Fruit fly (Drosophila melanogaster): Measurements from ENCODE around the gene Raf.
A peak's percentile ranks its signal among the peaks of the same experiment; 100 is the strongest.

The Raf gene

DNA sequence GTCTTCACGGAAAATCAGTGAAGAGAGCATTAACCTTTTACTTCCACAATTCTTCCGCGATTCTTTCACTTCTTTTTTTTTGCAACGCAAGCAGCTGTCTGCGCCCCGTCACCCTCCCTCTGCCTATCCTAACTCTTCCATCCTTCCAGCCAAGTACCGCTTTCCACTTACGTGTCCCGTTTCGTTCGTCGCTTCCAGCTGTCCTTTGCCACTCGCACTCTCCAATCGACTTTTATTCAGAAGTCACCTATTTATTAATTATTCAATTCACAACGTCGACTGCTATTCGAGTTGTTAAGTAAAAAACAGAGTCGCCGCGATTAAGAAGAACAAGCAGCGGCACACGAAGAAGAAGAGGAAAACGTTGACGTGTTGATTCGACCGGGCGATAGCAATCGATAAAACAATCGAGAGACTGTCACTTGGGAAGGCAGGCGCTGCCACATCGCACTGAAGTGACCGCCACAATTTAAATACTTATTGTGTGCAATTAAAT lies 20.5 kb upstream of the Raf start, which contains the start of gene Grp170 (continued):
- TF ChIP-seq eyg (GFP tag; optimal IDR thresholded peaks at IDR 0.05) (no peak), grau (tag; optimal IDR thresholded peaks at IDR 0.05) (peak; percentile 8), Atf-2 (GFP tag; optimal IDR thresholded peaks at IDR 0.05) (no peak), CG13624 (GFP tag; optimal IDR thresholded peaks at IDR 0.05) (peak; percentile 6), zen2 (GFP tag; IDR thresholded peaks at IDR 0.05; ENCODE audit: partially characterized antibody) (peak; percentile 76), gfzf (GFP tag; optimal IDR thresholded peaks at IDR 0.05) (peak; percentile 25), CG11560 (tag; IDR thresholded peaks at IDR 0.05) (no peak), ato (GFP tag; IDR thresholded peaks at IDR 0.05; ENCODE audit: partially characterized antibody) (peak; percentile 74; the same call in 1 of the 2 replicates), yki (optimal IDR thresholded peaks at IDR 0.05) (no peak), CG6683 (GFP tag; optimal IDR thresholded peaks at IDR 0.05) (peak; percentile 1), CG17802 (tag; optimal IDR thresholded peaks at IDR 0.05) (no peak), caup (GFP tag; optimal IDR thresholded peaks at IDR 0.05; ENCODE audit: severe bottlenecking) (peak; percentile 39), CG12659 (GFP tag; optimal IDR thresholded peaks at IDR 0.05) (peak; percentile 44), sens (GFP tag) (peak; percentile 81), CG9932 (GFP tag; IDR thresholded peaks at IDR 0.05) (peak; percentile 18; the same call in 1 of the 2 replicates), YL-1 (GFP tag; optimal IDR thresholded peaks at IDR 0.05) (peak; percentile 80), Xbp1 (GFP tag; optimal IDR thresholded peaks at IDR 0.05) (peak; percentile 96), CG3163 (GFP tag; optimal IDR thresholded peaks at IDR 0.05) (no peak), da (GFP tag; optimal IDR thresholded peaks at IDR 0.05) (no peak), MBD-R2 (GFP tag; IDR thresholded peaks at IDR 0.05) (peak; percentile 56; the same call in 1 of the 2 replicates), CG9797 (GFP tag; optimal IDR thresholded peaks at IDR 0.05) (peak; percentile 54), CG17361 (GFP tag; IDR thresholded peaks at IDR 0.05) (0 out of 3 replicates have a peak, but pooled peaks have one; percentile 14), Mes4 (GFP tag; optimal IDR thresholded peaks at IDR 0.05) (no peak), CG2202 (tag; optimal IDR thresholded peaks at IDR 0.05) (no peak), Dip3 (GFP tag; optimal IDR thresholded peaks at IDR 0.05) (peak; percentile 6), twi (tag; optimal IDR thresholded peaks at IDR 0.05) (no peak)

DNA sequence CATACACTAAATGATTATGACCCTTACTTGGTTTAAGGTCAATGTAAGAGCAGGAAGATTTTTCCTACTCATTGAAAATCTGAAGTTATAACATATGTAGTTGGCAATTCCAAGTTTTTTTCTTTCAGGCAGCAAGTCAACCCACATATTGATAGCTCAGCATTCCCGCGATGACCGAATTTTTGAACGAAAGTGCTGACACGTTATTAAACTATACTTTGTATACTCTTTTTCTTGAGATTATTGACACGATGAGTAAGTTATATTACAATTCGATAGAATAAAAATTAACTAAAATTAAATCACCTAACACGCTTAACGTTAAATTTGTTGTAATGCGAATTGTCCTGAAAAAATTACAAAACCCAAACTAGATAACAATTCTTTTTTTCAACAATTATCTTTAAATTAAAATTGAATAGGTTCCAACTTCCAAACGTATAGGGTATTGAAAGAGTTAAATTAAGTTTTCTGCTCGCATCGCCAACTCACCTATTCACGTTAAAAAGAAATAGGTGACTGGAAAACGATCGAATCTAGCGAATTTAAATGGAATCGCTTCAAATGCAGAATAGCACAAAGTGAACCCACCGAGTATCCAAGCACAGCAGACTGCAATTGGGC lies 19.9 kb upstream of the Raf start, which contains the start of gene Vml:
Gene Vml, plus strand, starts transcription at position 574 of the 624 bp plus-strand sequence.
- peak; percentile 14; the same call in 2 of the 4 replicates for TF ChIP-seq Dll (GFP tag; IDR thresholded peaks at IDR 0.05; ENCODE audit: partially characterized antibody)
- TF ChIP-seq sens (GFP tag), result peak; percentile 57
- no peak for TF ChIP-seq hth (optimal IDR thresholded peaks at IDR 0.05)

DNA sequence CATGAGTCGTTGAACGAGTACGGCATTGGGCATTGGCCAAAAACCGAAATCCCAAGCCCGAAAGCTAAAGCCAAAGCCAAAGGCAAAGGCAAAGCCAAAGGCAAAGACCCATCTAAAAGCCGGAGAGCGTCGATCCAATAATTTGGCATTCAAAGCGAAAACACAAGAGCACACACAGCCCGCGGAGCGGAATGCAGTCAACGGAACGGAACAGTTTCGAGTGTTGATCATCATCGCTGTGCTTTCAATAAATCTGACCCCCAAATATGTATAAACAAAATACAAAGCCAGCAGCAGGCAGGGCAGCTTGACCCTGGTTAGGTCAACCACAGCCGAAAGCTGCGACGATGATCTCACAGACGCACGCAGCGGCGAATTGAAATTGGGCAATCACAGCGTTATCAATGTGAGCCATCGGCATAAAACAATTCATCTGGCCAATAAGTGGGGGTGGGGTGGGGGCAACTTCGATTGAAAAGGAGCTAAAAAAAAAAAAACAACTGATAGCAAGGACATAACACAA lies 16.4 kb upstream of the Raf start:
- no peak for TF ChIP-seq Hr51 (GFP tag; optimal IDR thresholded peaks at IDR 0.05)
- TF ChIP-seq gce (GFP tag; IDR thresholded peaks at IDR 0.05), result no peak
- no peak for TF ChIP-seq CG5953 (GFP tag; IDR thresholded peaks at IDR 0.05)
- no peak for TF ChIP-seq Sox100B (GFP tag; optimal IDR thresholded peaks at IDR 0.05)
- no peak for TF ChIP-seq CG8765 (GFP tag; IDR thresholded peaks at IDR 0.05)
- TF ChIP-seq Oaz (GFP tag; IDR thresholded peaks at IDR 0.05), result no peak
- no peak for TF ChIP-seq CG6813 (GFP tag; optimal IDR thresholded peaks at IDR 0.05)
- no peak for TF ChIP-seq CG14710 (tag; optimal IDR thresholded peaks at IDR 0.05)
- TF ChIP-seq Oli (tag; optimal IDR thresholded peaks at IDR 0.05), result no peak
- no peak for TF ChIP-seq zfh1 (GFP tag; IDR thresholded peaks at IDR 0.05)
- TF ChIP-seq pfk (GFP tag; optimal IDR thresholded peaks at IDR 0.05), result peak; percentile 61
- TF ChIP-seq chinmo (GFP tag; IDR thresholded peaks at IDR 0.05; ENCODE audit: partially characterized antibody), result peak; percentile 93
- no peak for TF ChIP-seq ro (GFP tag; IDR thresholded peaks at IDR 0.05)
- no peak for TF ChIP-seq CG17359 (tag; optimal IDR thresholded peaks at IDR 0.05)
- no peak for TF ChIP-seq CG6854 (GFP tag; optimal IDR thresholded peaks at IDR 0.05)
- no peak for TF ChIP-seq CG4854 (GFP tag; optimal IDR thresholded peaks at IDR 0.05)
- TF ChIP-seq CG8290 (GFP tag; optimal IDR thresholded peaks at IDR 0.05), result no peak
- TF ChIP-seq CG8290 (tag; optimal IDR thresholded peaks at IDR 0.05), result no peak
- TF ChIP-seq grn (GFP tag; optimal IDR thresholded peaks at IDR 0.05), result no peak
- TF ChIP-seq CG31365 (tag; optimal IDR thresholded peaks at IDR 0.05), result no peak
- TF ChIP-seq CG9797 (GFP tag; optimal IDR thresholded peaks at IDR 0.05), result no peak
